Worm (Caenorhabditis elegans) whole organism, late embryonic: ENCODE data around the gene cpx-2.

ENCODE experiments used
- K09A11.1 ChIP-seq: sonication (generic microtip); optimal IDR thresholded peaks from 2 replicates; lab custom pipeline; 2017; ENCODE audit warnings: antibody characterized with exemption, mild to moderate bottlenecking, missing genetic modification characterization, missing compliant biosample characterization; ENCODE audit not compliant: insufficient read depth
- Y22D7AL.16 ChIP-seq: sonication (generic microtip); optimal IDR thresholded peaks from 2 replicates; lab custom pipeline; 2016; ENCODE audit warnings: missing genetic modification characterization, missing compliant biosample characterization
- ahr-1 ChIP-seq: sonication (generic microtip); optimal IDR thresholded peaks from 2 replicates; lab custom pipeline; 2016; ENCODE audit warnings: missing genetic modification characterization, missing compliant biosample characterization
- ama-1 ChIP-seq: fragments of 150-350 bp; optimal IDR thresholded peaks from 2 replicates; lab custom pipeline; 2014
- ceh-18 ChIP-seq: sonication (generic microtip); optimal IDR thresholded peaks from 2 replicates; lab custom pipeline; 2016; ENCODE audit warnings: missing genetic modification characterization, missing compliant biosample characterization
- ceh-19 ChIP-seq: fragments of 200-800 bp; sonication (Bioruptor generic); optimal IDR thresholded peaks from 2 replicates; lab custom pipeline; 2018; ENCODE audit warnings: mild to moderate bottlenecking, missing genetic modification characterization, missing compliant biosample characterization
- ceh-30 ChIP-seq: fragments of 150-350 bp; optimal IDR thresholded peaks from 2 replicates; lab custom pipeline; 2014; ENCODE audit warnings: missing biosample characterization, missing genetic modification characterization
- ceh-34 ChIP-seq: sonication (generic microtip); optimal IDR thresholded peaks from 2 replicates; lab custom pipeline; 2016; ENCODE audit warnings: mild to moderate bottlenecking, missing genetic modification characterization, missing compliant biosample characterization
- ceh-45 ChIP-seq: fragments of 200-800 bp; sonication (Bioruptor generic); IDR thresholded peaks from 2 replicates; pipeline ENCODE4 v1.3.6; 2022; ENCODE audit warnings: missing genetic modification reagents, missing genetic modification characterization, missing compliant biosample characterization
- che-1 ChIP-seq: sonication (generic microtip); optimal IDR thresholded peaks from 2 replicates; lab custom pipeline; 2016; ENCODE audit warnings: mild to moderate bottlenecking, missing genetic modification characterization, missing compliant biosample characterization
- dmd-4 ChIP-seq: sonication (generic microtip); optimal IDR thresholded peaks from 2 replicates; lab custom pipeline; 2016; ENCODE audit warnings: borderline replicate concordance, missing genetic modification characterization, missing compliant biosample characterization
- elt-2 ChIP-seq: sonication (generic microtip); optimal IDR thresholded peaks from 2 replicates; lab custom pipeline; 2016; ENCODE audit warnings: missing genetic modification reagents, missing genetic modification characterization, missing compliant biosample characterization
- elt-4 ChIP-seq: sonication (generic microtip); optimal IDR thresholded peaks from 2 replicates; lab custom pipeline; 2016; ENCODE audit warnings: missing genetic modification characterization, missing compliant biosample characterization
- eyg-1 ChIP-seq: sonication (generic microtip); optimal IDR thresholded peaks from 2 replicates; lab custom pipeline; 2016; ENCODE audit warnings: missing genotype, missing genetic modification characterization, missing compliant biosample characterization
- fax-1 ChIP-seq: sonication (generic microtip); optimal IDR thresholded peaks from 2 replicates; lab custom pipeline; 2016; ENCODE audit warnings: missing genotype, missing genetic modification characterization, missing compliant biosample characterization
- fkh-10 ChIP-seq: fragments of 150-350 bp; optimal IDR thresholded peaks from 2 replicates; lab custom pipeline; 2014; ENCODE audit warnings: missing biosample characterization, missing genetic modification reagents, missing genetic modification characterization
- fkh-6 ChIP-seq: sonication (generic microtip); optimal IDR thresholded peaks from 2 replicates; lab custom pipeline; 2016; ENCODE audit warnings: missing genetic modification characterization, missing compliant biosample characterization
- gmeb-2 ChIP-seq: sonication (generic microtip); optimal IDR thresholded peaks from 2 replicates; lab custom pipeline; 2016; ENCODE audit warnings: missing genetic modification characterization, inconsistent platforms, missing compliant biosample characterization
- hlh-13 ChIP-seq: fragments of 200-800 bp; sonication (Bioruptor generic); optimal IDR thresholded peaks from 2 replicates; lab custom pipeline; 2018; ENCODE audit warnings: mild to moderate bottlenecking, missing genetic modification characterization, missing compliant biosample characterization
- hlh-30 ChIP-seq: sonication (generic microtip); optimal IDR thresholded peaks from 2 replicates; lab custom pipeline; 2017; ENCODE audit warnings: antibody characterized with exemption, missing genetic modification characterization, missing compliant biosample characterization; ENCODE audit not compliant: insufficient read depth
- hlh-6 ChIP-seq: sonication (generic microtip); optimal IDR thresholded peaks from 2 replicates; lab custom pipeline; 2016; ENCODE audit warnings: missing genotype, missing genetic modification characterization, missing compliant biosample characterization
- hlh-8 ChIP-seq: sonication (generic microtip); optimal IDR thresholded peaks from 2 replicates; lab custom pipeline; 2016; ENCODE audit warnings: missing genotype, missing genetic modification characterization, missing compliant biosample characterization
- lin-11 ChIP-seq: fragments of 200-800 bp; sonication (Bioruptor generic); optimal IDR thresholded peaks from 2 replicates; lab custom pipeline; 2018; ENCODE audit warnings: mild to moderate bottlenecking, missing genetic modification characterization, missing compliant biosample characterization
- madf-2 ChIP-seq: sonication (generic microtip); optimal IDR thresholded peaks from 2 replicates; lab custom pipeline; 2017; ENCODE audit warnings: missing genetic modification characterization, missing compliant biosample characterization
- nfya-1 ChIP-seq: sonication (generic microtip); optimal IDR thresholded peaks from 2 replicates; lab custom pipeline; 2017; ENCODE audit warnings: missing genetic modification characterization, mild to moderate bottlenecking, missing compliant biosample characterization, antibody characterized with exemption, moderate library complexity
- nhr-11 ChIP-seq: fragments of 150-350 bp; optimal IDR thresholded peaks from 2 replicates; lab custom pipeline; 2014; ENCODE audit warnings: missing biosample characterization, missing genetic modification characterization
- nhr-232 ChIP-seq: sonication (generic microtip); optimal IDR thresholded peaks from 2 replicates; lab custom pipeline; 2016; ENCODE audit warnings: missing genetic modification characterization, missing compliant biosample characterization
- odd-2 ChIP-seq: sonication (generic microtip); optimal IDR thresholded peaks from 2 replicates; lab custom pipeline; 2017; ENCODE audit warnings: antibody characterized with exemption, mild to moderate bottlenecking, missing genetic modification characterization, missing compliant biosample characterization
- pag-3 ChIP-seq: sonication (generic microtip); optimal IDR thresholded peaks from 2 replicates; lab custom pipeline; 2016; ENCODE audit warnings: missing compliant biosample characterization, missing genetic modification characterization, borderline replicate concordance
- pat-9 ChIP-seq: fragments of 200-800 bp; sonication (Bioruptor generic); optimal IDR thresholded peaks from 2 replicates; lab custom pipeline; 2018; ENCODE audit warnings: mild to moderate bottlenecking, missing genetic modification characterization, moderate library complexity, missing compliant biosample characterization
- pax-1 ChIP-seq: fragments of 150-350 bp; optimal IDR thresholded peaks from 2 replicates; lab custom pipeline; 2014; ENCODE audit warnings: missing biosample characterization, missing genetic modification characterization
- pha-2 ChIP-seq: sonication (generic microtip); optimal IDR thresholded peaks from 2 replicates; lab custom pipeline; 2017; ENCODE audit warnings: mild to moderate bottlenecking, missing genetic modification characterization, missing compliant biosample characterization
- ref-2 ChIP-seq: sonication (generic microtip); optimal IDR thresholded peaks from 2 replicates; lab custom pipeline; 2016; ENCODE audit warnings: missing genetic modification characterization, missing compliant biosample characterization
- rnt-1 ChIP-seq: sonication (generic microtip); optimal IDR thresholded peaks from 2 replicates; lab custom pipeline; 2016; ENCODE audit warnings: missing genetic modification characterization, missing compliant biosample characterization
- sox-2 ChIP-seq: fragments of 200-800 bp; sonication (Bioruptor generic); IDR thresholded peaks from 2 replicates; pipeline ENCODE4 v1.3.6; 2022; ENCODE audit warnings: missing genetic modification reagents, missing genetic modification characterization, missing compliant biosample characterization
- syd-9 ChIP-seq: sonication (generic microtip); optimal IDR thresholded peaks from 2 replicates; lab custom pipeline; 2016; ENCODE audit warnings: mild to moderate bottlenecking, missing genetic modification characterization, moderate library complexity, missing compliant biosample characterization
- ttx-3 ChIP-seq: sonication (generic microtip); optimal IDR thresholded peaks from 2 replicates; lab custom pipeline; 2016; ENCODE audit warnings: missing genetic modification reagents, missing genetic modification characterization, missing compliant biosample characterization
- unc-3 ChIP-seq, 2 experiments: fragments of 200-800 bp in 1 of 2; sonication (Bioruptor generic) in 1 of 2; sonication (generic microtip) in 1 of 2; conservative IDR thresholded peaks in 1 of 2; optimal IDR thresholded peaks in 1 of 2; 2 replicates each; pipeline versions ENCODE4 v1.3.6 to Lab custom; 2016 to 2022; ENCODE audit warnings: missing compliant biosample characterization in 2 of 2, missing genetic modification characterization in 2 of 2, missing genetic modification reagents in 1 of 2
- unc-86 ChIP-seq: sonication (generic microtip); optimal IDR thresholded peaks from 2 replicates; lab custom pipeline; 2016; ENCODE audit warnings: missing genetic modification characterization, missing compliant biosample characterization
- ztf-16 ChIP-seq: sonication (generic microtip); optimal IDR thresholded peaks from 2 replicates; lab custom pipeline; 2017; ENCODE audit warnings: missing genetic modification characterization, missing compliant biosample characterization

Gene cpx-2

DNA sequence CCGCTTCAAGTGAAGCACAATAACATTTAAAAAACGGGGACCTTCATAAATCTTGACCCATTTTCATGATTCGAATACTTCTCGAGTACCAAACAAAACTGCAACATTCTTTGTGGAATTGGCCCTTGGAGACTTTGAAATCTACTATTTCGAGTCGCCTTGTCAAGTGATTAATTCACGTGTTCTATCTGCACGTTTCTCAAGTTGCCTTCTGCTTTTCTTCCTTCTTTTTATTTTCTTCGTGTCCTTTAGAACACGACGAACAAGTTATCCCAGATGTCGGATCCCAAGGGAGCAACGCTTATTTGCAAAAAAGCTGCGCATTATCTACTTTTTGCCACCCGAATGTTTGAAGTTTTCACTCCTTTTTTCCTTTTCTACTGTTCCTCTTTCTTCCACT is 9.7 kb downstream of the cpx-2 start:
- TF ChIP-seq fax-1, result no peak
- TF ChIP-seq elt-4, result no peak
- TF ChIP-seq elt-2 (tag; lab: Kevin White, UChicago), result no peak
- TF ChIP-seq unc-86 (tag; lab: Kevin White, UChicago), result no peak
- TF ChIP-seq ztf-16 (tag; lab: Kevin White, UChicago), result no peak
- TF ChIP-seq ceh-45 (GFP tag; lab: Robert Waterston, UW), result no peak
- no peak for TF ChIP-seq che-1 (tag; lab: Kevin White, UChicago)
- TF ChIP-seq nfya-1, result no peak
- no peak for TF ChIP-seq pag-3 (tag; lab: Kevin White, UChicago)
- TF ChIP-seq nhr-232 (tag; lab: Kevin White, UChicago), result no peak
- no peak for TF ChIP-seq ceh-18
- no peak for TF ChIP-seq madf-2 (tag; lab: Kevin White, UChicago)
- TF ChIP-seq hlh-6 (tag; lab: Kevin White, UChicago), result no peak

ce11 chrX:13059984-13060383 is 11.0 kb downstream of the cpx-2 start:
- TF ChIP-seq elt-2 (tag; lab: Kevin White, UChicago) (peak; percentile 7), pag-3 (tag; lab: Kevin White, UChicago) (no peak)

- TF ChIP-seq eyg-1 (tag; lab: Kevin White, UChicago) (no peak), pha-2 (tag; lab: Kevin White, UChicago) (no peak), ceh-45 (GFP tag; lab: Robert Waterston, UW) (no peak), ttx-3 (tag; lab: Kevin White, UChicago) (no peak), lin-11 (tag; lab: Kevin White, UChicago) (no peak), ama-1 (lab: Kevin White, UChicago) (no peak), Y22D7AL.16 (no peak)
These were observed 15.5 kb downstream of the cpx-2 start, which contains the start of gene K03A11.6 for ce11 chrX:13055560-13055959. Gene K03A11.6 (plus strand): TSS chrX:13055860.

DNA sequence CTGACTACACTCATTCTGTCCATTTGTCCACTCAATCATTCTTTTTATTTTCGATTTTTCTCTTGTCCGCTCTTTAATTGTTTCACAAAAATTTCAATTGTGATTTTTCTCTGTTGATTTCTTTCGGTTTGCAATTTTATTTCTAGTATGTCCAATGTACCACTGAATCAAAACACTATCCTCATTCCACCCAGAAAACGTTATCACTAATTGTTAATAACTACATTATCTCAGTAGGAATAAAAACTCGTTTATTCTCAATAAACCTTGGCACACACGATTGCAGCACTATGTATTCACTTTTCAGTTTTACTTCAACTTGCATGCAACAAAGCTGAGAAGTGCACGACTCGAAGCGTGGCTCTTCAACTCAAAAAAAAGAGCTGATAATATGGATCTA is 19.6 kb downstream of the cpx-2 start, which contains the start of gene K03A11.1:
TSS of gene K03A11.1 (plus strand) at position 301 of the 400 bp plus-strand sequence.
- TF ChIP-seq pax-1 (tag; lab: Kevin White, UChicago) (no peak), ceh-30 (tag; lab: Kevin White, UChicago) (no peak)

ce11 chrX:13048258-13048657 is 22.8 kb downstream of the cpx-2 start, which contains the start of gene C53C7.3:
Gene C53C7.3 (plus strand): TSS chrX:13048558.
- TF ChIP-seq ztf-16 (tag; lab: Kevin White, UChicago) (no peak), pag-3 (tag; lab: Kevin White, UChicago) (no peak), unc-3 (GFP tag; conservative IDR thresholded peaks at IDR 0.05; lab: Robert Waterston, UW) (no peak), unc-3 (tag; optimal IDR thresholded peaks at IDR 0.05; lab: Kevin White, UChicago) (no peak), gmeb-2 (no peak), madf-2 (tag; lab: Kevin White, UChicago) (no peak), sox-2 (no peak), hlh-8 (no peak), fkh-6 (tag; lab: Kevin White, UChicago) (no peak), eyg-1 (tag; lab: Kevin White, UChicago) (no peak), fkh-10 (no peak), nhr-11 (tag; lab: Kevin White, UChicago) (no peak), hlh-13 (GFP tag; lab: Kevin White, UChicago) (no peak), ceh-19 (GFP tag; lab: Kevin White, UChicago) (no peak)

ce11 chrX:13046324-13046723 is 24.7 kb downstream of the cpx-2 start:
- TF ChIP-seq ref-2 (tag; lab: Kevin White, UChicago) (peak; percentile 92), fkh-6 (tag; lab: Kevin White, UChicago) (peak; percentile 86), ahr-1 (peak; percentile 75), ztf-16 (tag; lab: Kevin White, UChicago) (peak; percentile 83), K09A11.1 (peak; percentile 76), dmd-4 (tag; lab: Kevin White, UChicago) (peak; percentile 93), hlh-8 (peak; percentile 62), syd-9 (tag; lab: Kevin White, UChicago) (peak; percentile 93), hlh-13 (GFP tag; lab: Kevin White, UChicago) (peak; percentile 85), odd-2 (tag; lab: Kevin White, UChicago) (peak; percentile 46), Y22D7AL.16 (peak; percentile 88), ceh-18 (peak; percentile 89), ceh-34 (tag; lab: Kevin White, UChicago) (peak; percentile 94), ttx-3 (tag; lab: Kevin White, UChicago) (peak; percentile 88), madf-2 (tag; lab: Kevin White, UChicago) (peak; percentile 93), pat-9 (tag; lab: Kevin White, UChicago) (peak; percentile 84), lin-11 (tag; lab: Kevin White, UChicago) (peak; percentile 82), hlh-30 (tag; lab: Kevin White, UChicago) (peak; percentile 36), fkh-10 (peak; percentile 28), rnt-1 (peak; percentile 88), eyg-1 (tag; lab: Kevin White, UChicago) (peak; percentile 81)
